Fruit fly (Drosophila melanogaster): ENCODE measurements around the gene CG15695.

- no peak for TF ChIP-seq CG1620 (GFP tag; optimal IDR thresholded peaks at IDR 0.05)
- TF ChIP-seq cnc (optimal IDR thresholded peaks at IDR 0.05): no peak
- no peak for TF ChIP-seq CG14711 (tag; optimal IDR thresholded peaks at IDR 0.05)
- TF ChIP-seq kay (GFP tag; ENCODE audit: borderline replicate concordance): no peak
- no peak for TF ChIP-seq CG12768 (GFP tag; optimal IDR thresholded peaks at IDR 0.05)
- TF ChIP-seq Clk (GFP tag; optimal IDR thresholded peaks at IDR 0.05): no peak
- TF ChIP-seq cic (GFP tag; optimal IDR thresholded peaks at IDR 0.05): no peak
- TF ChIP-seq ovo (GFP tag; optimal IDR thresholded peaks at IDR 0.05): no peak
- TF ChIP-seq Mnt (GFP tag; optimal IDR thresholded peaks at IDR 0.05): no peak
- TF ChIP-seq CG7101 (tag; optimal IDR thresholded peaks at IDR 0.05): no peak
Observed at dm6 chr3R:20802253-20802652, 39.7 kb upstream of the CG15695 start.
